Worm (Caenorhabditis elegans): Measurements from ENCODE around the gene paf-2.

Gene paf-2

DNA sequence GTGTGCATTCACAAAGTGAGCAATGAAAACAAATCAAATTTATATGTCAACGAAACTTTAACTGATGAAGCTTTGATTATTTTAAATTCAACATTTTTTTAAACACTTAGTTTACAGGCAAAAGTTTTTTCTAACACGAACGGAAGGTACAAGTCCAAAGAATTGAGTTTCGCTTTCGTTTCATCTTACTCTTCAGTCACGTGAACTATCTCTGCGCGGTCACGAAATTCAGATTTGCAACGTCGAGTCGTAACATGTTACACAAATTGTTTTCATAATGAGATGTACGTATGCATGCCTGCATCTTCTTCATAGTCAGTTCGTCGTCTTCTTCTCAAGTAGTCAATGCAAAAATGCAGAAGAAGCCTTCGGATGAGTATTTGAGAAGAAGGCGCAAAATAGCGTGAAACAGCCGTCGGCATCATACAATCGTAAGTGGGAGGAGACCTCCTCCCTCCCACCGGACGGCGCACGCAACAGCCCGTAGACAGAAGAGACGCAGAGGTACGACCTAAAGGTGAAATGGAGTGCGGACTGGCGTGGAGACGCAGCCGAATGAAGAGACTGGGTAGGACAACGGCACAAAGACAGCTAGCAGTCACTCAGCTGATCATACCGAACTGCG lies 32.1 kb downstream of the paf-2 start, which contains the start of gene coel-1 (continued):
- TF ChIP-seq mml-1 (tag; optimal IDR thresholded peaks at IDR 0.05): peak; percentile 3
- TF ChIP-seq nhr-12 (tag; optimal IDR thresholded peaks at IDR 0.05): no peak
- no peak for TF ChIP-seq fos-1 (tag; optimal IDR thresholded peaks at IDR 0.05)
- no peak for TF ChIP-seq zag-1 (tag; optimal IDR thresholded peaks at IDR 0.05)
- no peak for TF ChIP-seq ceh-16 (tag; optimal IDR thresholded peaks at IDR 0.05)
- TF ChIP-seq R02D3.7 (tag; optimal IDR thresholded peaks at IDR 0.05): no peak
- TF ChIP-seq fkh-2 (tag; optimal IDR thresholded peaks at IDR 0.05): no peak
- TF ChIP-seq nhr-25 (tag; optimal IDR thresholded peaks at IDR 0.05): peak; percentile 67
- peak; percentile 12 for TF ChIP-seq skn-1 (tag; optimal IDR thresholded peaks at IDR 0.05)
- TF ChIP-seq elt-2 (tag; optimal IDR thresholded peaks at IDR 0.05): peak; percentile 41
- peak; percentile 63 for TF ChIP-seq nfya-1 (tag; optimal IDR thresholded peaks at IDR 0.05; ENCODE audit: insufficient read depth)
- peak; percentile 12 for TF ChIP-seq egl-27 (tag; optimal IDR thresholded peaks at IDR 0.05)
- TF ChIP-seq daf-12 (tag; optimal IDR thresholded peaks at IDR 0.05): no peak
- TF ChIP-seq ceh-9 (tag; optimal IDR thresholded peaks at IDR 0.05): no peak
- TF ChIP-seq egl-5 (tag; optimal IDR thresholded peaks at IDR 0.05): peak; percentile 8
- peak; percentile 20 for TF ChIP-seq lsy-12 (tag; optimal IDR thresholded peaks at IDR 0.05)
- peak; percentile 42 for TF ChIP-seq pqm-1 (tag; optimal IDR thresholded peaks at IDR 0.05)
- peak; percentile 64 for TF ChIP-seq hmg-11 (tag; optimal IDR thresholded peaks at IDR 0.05)

DNA sequence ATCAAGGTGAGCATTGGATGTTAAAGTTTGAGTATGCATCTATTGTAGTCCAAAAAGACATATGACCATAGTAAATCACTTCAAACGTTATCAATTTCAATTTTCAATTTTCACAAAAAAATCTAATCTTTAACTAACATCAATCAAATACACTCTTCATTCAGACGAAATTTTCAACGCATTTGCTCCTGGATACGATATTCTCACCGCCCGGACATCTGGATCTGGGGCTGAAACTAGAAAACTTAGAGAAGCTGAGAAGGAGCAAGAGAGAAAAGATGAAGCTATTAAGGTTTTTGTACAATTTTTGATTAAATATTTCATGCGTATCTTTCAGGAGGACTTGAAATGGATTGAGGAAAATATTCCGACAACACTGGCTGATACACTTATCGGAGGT lies 33.7 kb downstream of the paf-2 start:
- TF ChIP-seq nhr-43 (tag; optimal IDR thresholded peaks at IDR 0.05; ENCODE audit: poor library complexity, severe bottlenecking) (no peak), elt-3 (tag; optimal IDR thresholded peaks at IDR 0.05) (no peak), nhr-23 (tag; optimal IDR thresholded peaks at IDR 0.05) (no peak), unc-39 (tag; optimal IDR thresholded peaks at IDR 0.05) (no peak), ztf-4 (tag; optimal IDR thresholded peaks at IDR 0.05) (no peak), pha-4 (tag; optimal IDR thresholded peaks at IDR 0.05) (no peak), jun-1 (tag; optimal IDR thresholded peaks at IDR 0.05) (no peak), skn-1 (tag; optimal IDR thresholded peaks at IDR 0.05) (no peak), fkh-2 (tag; optimal IDR thresholded peaks at IDR 0.05) (no peak), fos-1 (tag; optimal IDR thresholded peaks at IDR 0.05) (no peak), lsy-12 (tag; optimal IDR thresholded peaks at IDR 0.05) (no peak), R02D3.7 (tag; optimal IDR thresholded peaks at IDR 0.05) (no peak), nfya-1 (tag; optimal IDR thresholded peaks at IDR 0.05; ENCODE audit: insufficient read depth) (no peak), eor-1 (tag; optimal IDR thresholded peaks at IDR 0.05) (no peak), egl-27 (tag; optimal IDR thresholded peaks at IDR 0.05) (no peak), zag-1 (tag; optimal IDR thresholded peaks at IDR 0.05) (no peak), nhr-12 (tag; optimal IDR thresholded peaks at IDR 0.05) (no peak), mdl-1 (tag; optimal IDR thresholded peaks at IDR 0.05) (no peak), ceh-82 (tag; optimal IDR thresholded peaks at IDR 0.05) (no peak)

DNA sequence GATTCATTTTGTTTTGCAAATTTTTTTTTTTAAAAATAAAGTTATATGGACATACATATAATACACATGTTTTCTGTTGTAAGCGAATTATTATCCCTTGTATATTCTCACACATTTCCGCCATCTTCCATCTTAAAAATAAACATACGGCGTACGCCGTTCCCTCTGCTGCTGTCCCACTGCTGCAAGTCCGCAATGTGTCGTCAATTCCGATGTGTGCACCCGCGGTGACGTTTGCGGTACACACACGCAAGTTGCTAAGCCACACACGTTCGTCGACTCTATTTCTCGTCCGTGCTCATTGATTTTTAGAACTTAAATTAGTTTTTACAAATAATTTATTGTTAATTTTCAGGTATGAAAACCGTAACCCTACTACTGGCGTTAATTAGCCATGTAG lies 37.2 kb downstream of the paf-2 start, which contains the start of gene C52B9.4:
Gene C52B9.4, plus strand, starts transcription at position 356 of the 400 bp plus-strand sequence.
- TF ChIP-seq ama-1 (optimal IDR thresholded peaks at IDR 0.05) (no peak), jun-1 (tag; optimal IDR thresholded peaks at IDR 0.05) (peak; percentile 10), ztf-11 (tag; optimal IDR thresholded peaks at IDR 0.05) (no peak), nfya-1 (tag; optimal IDR thresholded peaks at IDR 0.05; ENCODE audit: insufficient read depth) (peak; percentile 63), ceh-28 (tag; optimal IDR thresholded peaks at IDR 0.05) (no peak), nhr-23 (tag; optimal IDR thresholded peaks at IDR 0.05) (no peak), egl-5 (tag; optimal IDR thresholded peaks at IDR 0.05) (no peak), lin-15B (tag; optimal IDR thresholded peaks at IDR 0.05) (peak; percentile 16), skn-1 (tag; optimal IDR thresholded peaks at IDR 0.05) (no peak), mml-1 (tag; optimal IDR thresholded peaks at IDR 0.05) (no peak), unc-39 (tag; optimal IDR thresholded peaks at IDR 0.05) (no peak), snpc-4 (tag; optimal IDR thresholded peaks at IDR 0.05) (no peak), pha-4 (tag; optimal IDR thresholded peaks at IDR 0.05) (peak; percentile 62), mdl-1 (tag; optimal IDR thresholded peaks at IDR 0.05) (no peak), nhr-237 (tag; optimal IDR thresholded peaks at IDR 0.05) (no peak), fos-1 (tag; optimal IDR thresholded peaks at IDR 0.05) (no peak), pqm-1 (tag; optimal IDR thresholded peaks at IDR 0.05) (no peak), lsy-12 (tag; optimal IDR thresholded peaks at IDR 0.05) (no peak), elt-2 (tag; optimal IDR thresholded peaks at IDR 0.05) (peak; percentile 37), elt-3 (tag; optimal IDR thresholded peaks at IDR 0.05) (no peak), unc-62 (GFP tag; optimal IDR thresholded peaks at IDR 0.05) (no peak), sea-2 (GFP tag; optimal IDR thresholded peaks at IDR 0.05) (peak; percentile 40), hmg-11 (tag; optimal IDR thresholded peaks at IDR 0.05) (peak; percentile 67), R02D3.7 (tag; optimal IDR thresholded peaks at IDR 0.05) (no peak), ceh-16 (tag; optimal IDR thresholded peaks at IDR 0.05) (no peak), daf-12 (tag; optimal IDR thresholded peaks at IDR 0.05) (no peak), tbx-2 (tag; optimal IDR thresholded peaks at IDR 0.05) (no peak), nhr-25 (tag; optimal IDR thresholded peaks at IDR 0.05) (no peak), nhr-77 (tag; optimal IDR thresholded peaks at IDR 0.05) (no peak), zag-1 (tag; optimal IDR thresholded peaks at IDR 0.05) (no peak), ztf-4 (tag; optimal IDR thresholded peaks at IDR 0.05) (no peak)
